Worm (Caenorhabditis elegans): ENCODE data around the gene C23H3.2.
"Not testable (repeated sequence)": the region's sequence is repeated elsewhere in the genome, so short reads cannot be mapped to it uniquely, and the experiment has no call there.

Gene C23H3.2

DNA sequence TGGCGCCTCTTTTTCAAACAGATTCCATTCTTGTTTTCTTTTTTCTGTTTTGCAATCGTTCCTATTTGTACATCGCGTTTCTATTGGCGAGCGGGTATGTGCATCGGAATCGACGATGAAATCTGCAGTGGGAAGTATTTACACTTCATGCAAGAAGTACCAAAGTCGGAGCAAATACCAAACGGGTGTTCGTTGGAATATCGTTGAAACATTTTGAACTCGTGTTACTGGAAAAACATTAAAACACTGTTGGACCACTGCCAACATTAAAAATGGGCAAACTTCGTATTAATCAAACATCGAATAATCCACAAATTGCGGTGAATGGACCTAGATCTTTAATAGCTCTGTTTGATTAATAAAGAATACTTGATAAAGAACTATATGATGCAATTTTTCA lies 18.1 kb downstream of the C23H3.2 start, which contains the start of gene C23H3.9:
TSS of gene C23H3.9 (minus strand) at position 101 of the 400 bp plus-strand sequence.
- TF ChIP-seq unc-62 (GFP tag; optimal IDR thresholded peaks at IDR 0.05) = no peak

DNA sequence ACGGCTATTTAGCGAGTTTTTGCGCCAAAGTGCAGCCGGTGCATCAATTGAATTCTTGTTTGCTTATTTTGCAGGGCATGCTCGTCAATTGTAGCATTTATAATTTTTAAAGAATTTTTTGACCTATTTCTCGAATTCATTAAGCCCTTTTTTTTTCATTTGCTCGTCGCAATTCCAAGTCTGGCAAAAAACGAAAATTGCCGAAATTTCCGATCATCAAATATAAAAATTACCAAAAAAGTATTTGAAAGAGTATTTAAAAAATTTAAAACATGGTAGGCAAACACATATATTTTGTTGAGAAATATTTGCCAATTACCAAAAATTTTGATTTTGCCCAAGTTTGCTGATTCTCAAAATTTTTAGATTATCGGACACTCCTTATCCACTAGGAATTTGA lies 23.0 kb downstream of the C23H3.2 start, which contains the start of gene C50D2.6:
TSS of gene C50D2.6 (plus strand) at position 301 of the 400 bp plus-strand sequence.
- no peak for TF ChIP-seq unc-62 (GFP tag; optimal IDR thresholded peaks at IDR 0.05)

DNA sequence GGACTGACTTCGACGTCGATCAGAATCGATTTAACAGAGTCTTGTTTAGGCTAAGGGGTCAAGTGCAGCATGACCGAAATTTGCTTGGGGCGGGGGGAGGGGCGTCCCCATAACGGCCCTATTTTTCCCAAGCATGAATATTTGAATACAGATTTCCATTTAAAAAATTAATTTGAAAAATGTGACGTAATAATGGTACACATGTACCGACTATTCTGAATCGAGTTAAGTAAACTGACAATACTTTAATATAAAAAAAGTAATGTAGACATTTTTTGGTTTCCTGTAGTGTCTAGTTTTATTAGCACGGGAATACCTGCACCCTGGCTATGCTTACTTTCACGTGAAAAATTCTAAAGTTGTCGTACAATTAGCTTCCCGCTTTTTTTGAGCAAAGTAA lies 25.7 kb downstream of the C23H3.2 start:
- TF ChIP-seq unc-62 (GFP tag; optimal IDR thresholded peaks at IDR 0.05) = no peak

DNA sequence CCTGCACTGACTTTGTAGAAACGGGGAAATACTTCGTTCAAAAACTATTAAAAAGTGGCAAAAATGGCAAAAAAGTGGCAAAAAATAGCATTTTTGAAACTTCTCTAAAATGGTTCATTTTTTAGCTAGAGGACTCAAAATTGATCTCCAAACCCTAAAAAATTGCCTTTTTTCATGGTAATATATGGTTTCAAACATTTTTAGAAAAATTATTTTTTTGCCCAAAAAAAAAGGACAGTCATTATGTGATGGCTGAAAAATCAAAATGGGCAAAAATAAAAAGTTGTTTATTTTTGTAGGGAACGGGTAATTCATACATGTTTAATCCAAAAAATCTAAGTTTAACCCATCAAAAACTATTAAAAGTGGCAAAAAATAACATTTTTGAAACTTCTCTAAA lies 26.8 kb downstream of the C23H3.2 start:
- no peak for TF ChIP-seq unc-62 (GFP tag; optimal IDR thresholded peaks at IDR 0.05)

DNA sequence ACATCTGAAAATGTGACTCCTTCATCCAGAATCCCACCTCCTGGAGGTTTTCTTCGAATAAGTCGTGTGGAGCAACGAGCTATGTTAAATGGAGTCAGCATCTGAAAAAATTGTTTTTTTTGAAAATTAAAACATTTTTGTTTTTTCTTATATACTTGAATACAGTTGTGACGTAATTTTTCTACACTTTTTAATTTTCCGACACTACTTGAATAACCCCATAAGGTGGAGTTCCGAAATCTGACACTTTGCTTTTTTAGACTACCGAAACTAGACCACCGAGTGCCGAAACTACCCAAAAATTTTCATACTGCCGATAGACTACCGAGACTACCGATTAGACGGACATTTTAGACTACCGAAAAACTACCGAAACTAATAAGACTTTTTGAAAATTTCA lies 30.3 kb downstream of the C23H3.2 start, which contains the start of gene mcat-1:
TSS of gene mcat-1 (minus strand) at position 101 of the 400 bp plus-strand sequence.
- no peak for TF ChIP-seq unc-62 (GFP tag; optimal IDR thresholded peaks at IDR 0.05)

DNA sequence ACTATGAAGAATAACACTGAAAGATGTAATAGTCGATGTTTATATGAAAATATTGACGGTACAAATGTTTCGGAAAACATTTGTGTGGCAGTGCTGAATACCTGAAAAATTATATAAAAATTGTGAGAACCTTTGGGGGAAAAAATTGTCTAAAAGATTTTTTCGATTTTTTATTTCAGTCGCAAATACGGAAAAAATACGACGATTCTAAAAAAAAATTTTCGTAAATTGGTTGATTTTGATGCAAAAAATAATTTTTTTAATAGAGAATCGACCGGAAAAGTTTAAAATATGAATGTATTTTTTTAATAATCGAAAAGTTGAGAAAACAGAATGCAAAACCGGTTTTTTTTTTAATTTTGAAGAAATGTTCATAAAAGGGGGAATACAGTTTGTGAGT lies 34.1 kb downstream of the C23H3.2 start, which contains the start of gene C50D2.7:
TSS of gene C50D2.7 (minus strand) at position 101 of the 400 bp plus-strand sequence.
- no peak for TF ChIP-seq unc-62 (GFP tag; optimal IDR thresholded peaks at IDR 0.05)

DNA sequence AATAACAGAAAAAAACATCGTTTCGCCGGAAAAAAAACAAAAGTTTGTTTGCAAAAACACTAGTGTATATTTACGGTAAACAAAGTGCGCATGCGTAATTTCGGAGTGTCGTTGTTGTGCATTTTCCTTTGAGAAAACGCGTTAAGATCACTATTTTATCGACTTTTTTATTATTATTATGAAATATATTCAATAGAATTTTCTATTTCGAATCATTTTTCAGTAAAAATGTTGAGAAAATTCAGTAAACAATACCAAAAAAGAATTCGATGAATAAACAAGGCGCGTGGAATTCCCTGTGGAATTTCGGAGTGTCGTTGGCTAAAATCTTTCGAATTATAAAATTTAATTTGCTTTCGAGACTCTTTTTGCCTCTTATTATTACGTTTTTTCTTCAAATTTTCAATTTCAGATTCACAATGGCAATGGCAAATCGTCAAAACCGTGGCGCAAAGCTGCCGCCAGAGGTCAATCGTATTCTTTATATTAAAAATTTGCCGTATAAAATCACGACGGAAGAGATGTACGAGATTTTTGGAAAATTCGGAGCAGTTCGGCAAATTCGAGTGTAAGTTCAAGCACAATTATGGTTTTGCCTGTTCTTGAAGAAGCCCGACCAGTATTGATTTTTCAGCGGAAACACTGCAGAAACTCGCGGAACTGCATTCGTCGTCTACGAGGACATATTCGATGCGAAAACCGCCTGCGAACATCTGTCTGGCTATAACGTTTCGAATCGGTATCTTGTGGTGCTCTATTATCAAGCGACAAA lies 37.1 kb downstream of the C23H3.2 start, which contains the start of the genes luc-7L3 and sftb-6:
TSS of gene luc-7L3 (minus strand) at position 36 of the 772 bp plus-strand sequence.
TSS of gene sftb-6 (plus strand) at position 413 of the 772 bp plus-strand sequence.
- no peak for TF ChIP-seq unc-62 (GFP tag; optimal IDR thresholded peaks at IDR 0.05)

DNA sequence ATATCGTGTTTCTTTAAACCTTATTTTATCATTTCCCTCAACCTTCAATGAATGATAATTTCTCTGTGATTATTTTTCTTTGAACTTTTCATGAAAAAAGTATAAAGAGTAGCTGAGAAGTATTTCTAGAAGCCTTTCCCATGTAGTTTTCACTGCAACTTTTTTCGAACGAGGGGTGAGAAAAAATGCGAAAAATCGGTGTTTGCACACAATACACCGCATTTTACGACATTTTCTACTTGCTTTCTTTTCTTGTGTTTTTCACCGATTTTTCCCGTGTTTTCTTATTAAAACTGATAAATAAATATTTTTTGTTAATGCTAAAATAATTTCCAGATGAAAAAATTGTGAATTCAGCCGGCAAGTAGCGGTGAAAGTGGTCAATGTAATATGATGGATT lies 37.8 kb downstream of the C23H3.2 start, which contains the start of gene C50D2.10:
TSS of gene C50D2.10 (plus strand) at position 245 of the 400 bp plus-strand sequence.
- TF ChIP-seq unc-62 (GFP tag; optimal IDR thresholded peaks at IDR 0.05) = not testable (repeated sequence)

DNA sequence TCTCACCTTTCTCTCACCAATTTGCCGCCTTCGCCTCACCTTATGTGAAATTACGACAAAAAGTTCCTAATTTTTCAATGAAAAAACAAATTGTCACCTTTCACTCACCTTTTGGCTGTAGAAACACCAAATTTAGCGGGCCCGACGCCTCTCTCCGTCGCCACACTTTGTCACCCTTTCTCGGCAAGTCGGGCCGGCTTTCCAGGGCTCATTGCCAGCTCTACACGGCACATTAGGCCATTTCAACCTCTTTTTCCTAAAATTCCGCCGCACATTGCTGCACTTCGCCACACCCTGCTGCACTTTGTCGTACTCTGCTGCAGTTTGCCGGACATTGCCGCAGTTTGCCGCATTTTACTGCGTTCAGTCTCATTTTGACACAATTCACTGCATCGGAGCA lies 40.1 kb downstream of the C23H3.2 start:
- TF ChIP-seq unc-62 (GFP tag; optimal IDR thresholded peaks at IDR 0.05) = no peak

DNA sequence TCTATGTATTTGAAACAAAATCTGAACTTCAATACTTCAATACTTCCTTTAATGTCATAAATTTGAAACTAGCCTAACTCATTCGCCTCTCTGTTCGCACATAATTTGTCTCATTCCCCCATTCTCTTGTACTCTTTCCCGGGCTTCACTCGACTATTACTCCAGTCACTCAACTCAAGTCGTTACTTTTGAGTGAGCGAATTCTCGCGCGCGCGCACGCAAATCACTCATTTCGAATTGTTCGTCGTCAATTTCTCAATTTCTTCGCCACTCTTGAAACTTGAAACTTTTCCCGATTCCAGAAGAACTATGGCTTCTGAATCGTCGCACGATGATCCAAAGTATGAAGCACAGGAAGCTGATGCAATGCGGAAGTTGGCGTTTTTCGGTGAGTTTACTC lies 43.1 kb downstream of the C23H3.2 start, which contains the start of gene col-68:
TSS of gene col-68 (plus strand) at position 301 of the 400 bp plus-strand sequence.
- no peak for TF ChIP-seq unc-62 (GFP tag; optimal IDR thresholded peaks at IDR 0.05)

DNA sequence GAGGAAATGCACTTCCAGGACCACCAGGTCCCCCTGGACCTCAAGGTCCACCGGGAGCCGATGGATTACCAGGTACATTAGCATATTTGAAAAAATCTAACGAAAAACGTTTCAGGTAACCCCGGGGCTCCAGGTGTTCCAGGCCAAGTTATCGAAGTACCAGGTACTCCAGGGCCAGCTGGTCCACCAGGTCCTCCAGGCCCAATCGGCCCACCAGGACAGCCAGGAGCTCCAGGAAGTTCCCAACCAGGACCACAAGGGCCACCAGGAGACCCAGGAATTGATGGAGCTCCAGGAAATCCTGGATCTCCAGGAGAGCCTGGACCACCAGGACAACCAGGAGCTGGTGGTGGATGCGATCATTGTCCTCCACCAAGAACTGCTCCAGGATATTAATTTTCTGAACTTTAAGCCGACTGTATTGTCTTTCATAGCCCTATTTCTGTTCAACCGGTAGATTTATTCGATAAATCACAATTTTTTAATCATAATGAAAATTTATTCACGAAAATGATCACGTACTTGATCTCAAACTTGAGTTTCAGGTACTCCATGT lies 44.3 kb downstream of the C23H3.2 start:
- TF ChIP-seq unc-62 (GFP tag; optimal IDR thresholded peaks at IDR 0.05) = no peak

DNA sequence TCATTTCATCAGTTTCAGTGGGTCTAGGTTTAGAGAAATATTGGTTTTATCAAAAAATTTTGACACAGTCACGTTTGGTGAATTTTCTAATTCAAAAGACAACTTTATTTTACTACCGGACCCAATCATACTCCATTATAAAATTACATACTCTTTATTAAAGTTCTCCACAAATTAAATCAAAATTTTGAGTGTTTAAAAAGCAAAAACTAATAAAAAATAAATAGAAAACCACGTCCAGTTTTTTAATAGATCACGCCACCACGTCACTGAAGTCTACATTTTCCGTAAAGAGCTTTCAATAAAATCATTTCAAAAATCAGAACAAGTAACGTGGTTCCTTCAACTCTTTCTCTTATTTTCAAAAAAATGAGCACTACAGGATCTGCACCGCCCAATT lies 44.8 kb downstream of the C23H3.2 start, which contains the start of gene txt-1:
TSS of gene txt-1 (plus strand) at position 301 of the 400 bp plus-strand sequence.
- no peak for TF ChIP-seq unc-62 (GFP tag; optimal IDR thresholded peaks at IDR 0.05)

DNA sequence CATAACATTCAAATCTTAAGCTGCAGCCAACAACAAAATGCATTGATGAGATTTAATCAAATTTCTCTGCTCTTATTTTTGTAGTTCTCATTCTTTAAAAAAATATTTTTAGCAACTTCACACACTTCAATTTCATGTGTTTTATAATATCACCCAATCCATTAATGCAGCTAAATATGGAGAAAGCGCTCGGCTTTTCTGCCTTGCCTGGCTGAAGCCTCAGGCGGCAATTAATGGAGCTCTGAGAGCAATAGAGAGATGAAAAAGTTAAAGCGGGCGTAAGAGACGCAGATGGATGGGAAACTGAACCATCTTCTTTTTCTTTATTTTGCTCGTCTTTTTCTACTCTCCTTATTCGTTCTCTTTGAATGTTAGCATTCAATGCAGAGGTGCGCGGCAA lies 46.6 kb downstream of the C23H3.2 start:
- no peak for TF ChIP-seq unc-62 (GFP tag; optimal IDR thresholded peaks at IDR 0.05)

DNA sequence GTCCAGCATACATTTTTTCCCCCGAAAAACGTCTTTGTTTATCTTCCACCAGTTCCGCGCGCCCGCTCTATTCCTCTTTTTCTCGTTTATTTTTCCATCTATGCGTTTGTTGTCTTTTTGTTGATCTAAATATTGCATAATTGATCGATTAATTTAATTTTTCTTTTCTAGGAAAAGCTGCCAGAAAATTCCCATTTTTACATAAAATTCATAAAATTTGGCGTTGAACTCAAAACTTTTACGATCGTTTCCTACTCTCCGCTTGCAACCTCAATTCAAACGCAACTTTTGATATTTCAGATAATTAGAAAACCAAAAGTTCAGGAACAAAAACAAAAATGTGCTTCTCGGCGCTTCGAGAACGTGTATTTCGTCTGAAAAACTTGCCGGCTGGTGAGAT lies 47.8 kb downstream of the C23H3.2 start, which contains the start of gene C50D2.2:
TSS of gene C50D2.2 (plus strand) at position 301 of the 400 bp plus-strand sequence.
- no peak for TF ChIP-seq unc-62 (GFP tag; optimal IDR thresholded peaks at IDR 0.05)

DNA sequence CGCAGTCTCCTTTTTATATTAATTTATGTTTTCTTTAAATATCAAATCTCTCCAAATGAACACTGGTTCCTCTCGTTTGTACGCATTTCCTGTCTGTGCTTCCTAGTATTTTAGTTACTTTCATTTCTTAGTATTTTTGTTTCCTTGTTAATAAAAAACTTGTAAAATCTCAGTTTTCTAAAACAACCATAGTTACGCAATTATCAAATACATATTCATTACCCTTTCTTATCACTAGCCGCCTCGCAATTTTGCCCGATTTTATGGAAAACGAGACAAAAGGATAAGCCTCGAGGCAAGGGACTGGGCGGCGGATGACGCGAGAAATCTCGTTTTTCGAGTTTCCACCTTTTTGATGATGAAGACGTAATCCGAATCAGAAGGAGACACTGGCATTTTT lies 50.2 kb downstream of the C23H3.2 start, which contains the start of gene C50D2.1:
TSS of gene C50D2.1 (plus strand) at position 301 of the 400 bp plus-strand sequence.
- no peak for TF ChIP-seq unc-62 (GFP tag; optimal IDR thresholded peaks at IDR 0.05)

DNA sequence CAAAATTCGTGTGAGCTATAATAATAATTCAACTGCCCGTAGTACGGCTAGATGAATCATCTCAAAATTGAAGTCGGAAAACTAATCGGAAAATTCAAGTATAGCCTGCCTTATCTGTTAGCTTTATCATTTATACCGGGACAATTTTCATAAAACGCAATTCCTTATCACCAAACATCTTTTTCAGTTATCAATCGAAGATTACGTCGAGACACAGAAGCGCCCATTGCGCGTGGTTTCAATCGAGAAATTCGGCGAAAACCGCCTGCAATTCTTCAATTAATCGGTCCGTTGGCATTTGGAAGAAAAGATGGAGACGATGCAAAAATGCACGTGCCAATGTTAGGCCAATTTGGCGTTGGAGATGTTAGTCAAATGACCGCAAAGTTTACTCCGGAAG lies 51.1 kb downstream of the C23H3.2 start:
- no peak for TF ChIP-seq unc-62 (GFP tag; optimal IDR thresholded peaks at IDR 0.05)

Measured in whole organism, dauer.